Fruit fly (Drosophila melanogaster) Kc167 (cell line): Measurements from ENCODE around the gene AstC.

Experiments
- Myc ChIP-seq: fragments of >200 bp; optimal IDR thresholded peaks from 2 replicates; lab custom pipeline; 2017; ENCODE audit warnings: missing external identifiers
- Sin3A ChIP-seq: fragments of >200 bp; optimal IDR thresholded peaks from 2 replicates; lab custom pipeline; 2018; ENCODE audit warnings: missing external identifiers
- h ChIP-seq: fragments of >200 bp; optimal IDR thresholded peaks from 3 replicates; lab custom pipeline; 2018; ENCODE audit warnings: missing external identifiers
- insv ChIP-seq: fragments of >200 bp; optimal IDR thresholded peaks from 3 replicates; lab custom pipeline; 2018; ENCODE audit warnings: missing external identifiers
- psq ChIP-seq: fragments of >200 bp; optimal IDR thresholded peaks from 2 replicates; lab custom pipeline; 2017; ENCODE audit warnings: missing external identifiers
- ttk ChIP-seq: sonication (Bioruptor generic); optimal IDR thresholded peaks from 2 replicates; lab custom pipeline; 2017; ENCODE audit warnings: missing external identifiers

The AstC gene

dm6 chr2L:11051644-11052492 is 29.3 kb downstream of the AstC start:
- TF ChIP-seq psq (lab: Kevin White, UChicago) (no peak), Myc (lab: Kevin White, UChicago) (no peak), ttk (lab: Kevin White, UChicago) (no peak), h (lab: Kevin White, UChicago) (no peak), Sin3A (lab: Kevin White, UChicago) (no peak), insv (no peak)

dm6 chr2L:11049723-11050122 is 31.5 kb downstream of the AstC start:
- TF ChIP-seq Myc (lab: Kevin White, UChicago) (no peak), psq (lab: Kevin White, UChicago) (no peak)

DNA sequence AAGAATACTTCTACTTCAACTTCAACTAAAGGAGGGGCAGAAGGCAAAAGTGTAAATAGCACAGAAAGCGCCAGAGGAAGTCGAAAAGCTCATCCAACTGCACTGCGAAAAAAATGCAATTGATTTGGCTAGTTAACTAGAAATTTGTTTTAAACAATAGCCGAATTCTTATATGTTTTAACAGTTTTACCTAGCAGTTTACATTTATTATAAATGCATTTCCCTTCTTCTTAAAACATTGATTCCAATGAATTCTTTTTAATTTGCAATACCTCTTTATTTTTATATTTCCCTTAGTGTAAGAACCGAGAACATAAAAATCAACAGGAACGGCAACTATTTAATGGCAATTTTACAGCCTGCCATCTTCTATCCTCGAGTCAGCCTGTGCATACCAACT is 32.9 kb downstream of the AstC start:
- TF ChIP-seq ttk (lab: Kevin White, UChicago) (no peak), Sin3A (lab: Kevin White, UChicago) (no peak), insv (no peak), Myc (lab: Kevin White, UChicago) (no peak), psq (lab: Kevin White, UChicago) (no peak), h (lab: Kevin White, UChicago) (no peak)

- TF ChIP-seq psq (lab: Kevin White, UChicago) (no peak), Myc (lab: Kevin White, UChicago) (no peak), h (lab: Kevin White, UChicago) (no peak), insv (no peak), Sin3A (lab: Kevin White, UChicago) (no peak), ttk (lab: Kevin White, UChicago) (no peak)
Observed at dm6 chr2L:11046051-11046450, 35.1 kb downstream of the AstC start.

DNA sequence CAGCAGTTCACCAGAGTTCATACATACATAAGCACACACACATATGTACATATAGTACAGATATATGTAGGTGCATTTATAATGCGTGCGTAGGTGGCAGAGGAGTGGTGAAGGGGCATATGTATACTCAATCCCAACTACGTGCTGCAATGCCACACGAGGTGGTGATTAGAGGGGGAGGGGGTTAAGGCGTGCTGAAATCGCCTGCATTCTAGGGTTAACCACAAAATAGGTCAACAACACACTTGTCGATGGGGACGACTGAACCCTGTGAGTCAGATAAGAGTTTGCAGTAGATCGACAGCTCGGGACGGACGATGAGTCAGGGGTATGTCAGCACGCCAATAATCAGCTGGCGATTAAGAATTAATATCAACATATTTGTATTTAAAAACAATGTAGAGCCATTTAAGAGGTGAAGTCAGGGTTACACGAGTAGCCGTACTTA is 35.7 kb downstream of the AstC start:
- no peak for TF ChIP-seq Sin3A (lab: Kevin White, UChicago)
- TF ChIP-seq ttk (lab: Kevin White, UChicago): no peak
- no peak for TF ChIP-seq h (lab: Kevin White, UChicago)
- no peak for TF ChIP-seq insv
- no peak for TF ChIP-seq psq (lab: Kevin White, UChicago)
- TF ChIP-seq Myc (lab: Kevin White, UChicago): no peak

DNA sequence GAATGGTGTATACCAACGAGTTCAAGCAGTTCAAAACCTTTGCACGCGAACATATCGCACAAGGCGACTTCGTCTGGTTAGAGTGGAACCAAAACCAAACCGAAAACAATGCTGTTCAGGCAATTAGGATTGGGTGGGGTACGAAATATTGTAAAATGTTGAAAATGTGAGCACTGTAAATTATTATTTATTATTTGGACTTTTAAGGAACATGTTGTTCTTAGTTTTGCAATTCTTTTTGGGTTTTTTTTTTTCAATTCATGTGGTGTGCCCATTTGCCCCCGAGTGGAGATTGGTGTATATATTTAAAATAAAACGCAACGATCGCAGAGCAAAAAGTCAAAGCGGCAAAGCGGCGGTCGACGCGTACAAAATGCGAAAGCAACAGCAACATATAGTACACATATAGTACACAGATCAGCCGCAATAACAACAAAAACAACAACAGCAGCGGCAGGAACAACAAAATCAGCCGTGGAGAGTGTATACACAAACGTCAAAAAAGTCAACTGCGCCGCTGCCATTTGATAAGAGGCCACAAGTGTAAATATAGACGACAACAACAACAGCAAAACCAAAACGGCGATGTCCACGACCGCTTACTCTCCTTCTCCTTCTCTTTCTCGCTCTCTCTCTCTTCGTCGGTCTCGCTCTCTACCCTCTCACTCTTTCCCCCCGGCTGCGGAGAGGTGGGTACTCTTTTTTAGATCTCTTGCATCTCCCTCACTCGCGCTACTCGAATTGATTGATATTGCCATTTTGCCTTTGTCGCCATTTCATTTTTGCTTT is 36.3 kb downstream of the AstC start:
- TF ChIP-seq insv (no peak), h (lab: Kevin White, UChicago) (no peak), Myc (lab: Kevin White, UChicago) (no peak), ttk (lab: Kevin White, UChicago) (no peak), psq (lab: Kevin White, UChicago) (no peak), Sin3A (lab: Kevin White, UChicago) (no peak)

DNA sequence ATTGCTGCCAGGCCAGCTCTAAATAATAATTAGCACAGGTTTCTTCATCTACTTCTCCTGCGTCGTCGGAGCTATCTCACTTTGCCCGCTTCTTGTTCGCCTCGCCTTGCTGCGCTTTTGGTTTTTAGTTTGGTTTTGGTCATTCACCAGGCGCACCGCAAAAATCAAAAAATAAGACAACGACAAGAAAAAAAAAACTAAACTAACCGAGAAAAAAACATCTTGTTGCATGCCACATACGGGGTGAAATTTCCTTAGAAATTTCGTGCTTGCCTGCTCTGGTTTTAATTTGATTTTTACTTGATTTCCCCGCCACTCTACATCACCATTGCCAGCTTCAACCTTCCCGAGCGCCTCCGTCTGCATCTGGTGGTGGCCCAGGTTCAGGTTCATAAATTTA is 39.4 kb downstream of the AstC start:
- no peak for TF ChIP-seq psq (lab: Kevin White, UChicago)

DNA sequence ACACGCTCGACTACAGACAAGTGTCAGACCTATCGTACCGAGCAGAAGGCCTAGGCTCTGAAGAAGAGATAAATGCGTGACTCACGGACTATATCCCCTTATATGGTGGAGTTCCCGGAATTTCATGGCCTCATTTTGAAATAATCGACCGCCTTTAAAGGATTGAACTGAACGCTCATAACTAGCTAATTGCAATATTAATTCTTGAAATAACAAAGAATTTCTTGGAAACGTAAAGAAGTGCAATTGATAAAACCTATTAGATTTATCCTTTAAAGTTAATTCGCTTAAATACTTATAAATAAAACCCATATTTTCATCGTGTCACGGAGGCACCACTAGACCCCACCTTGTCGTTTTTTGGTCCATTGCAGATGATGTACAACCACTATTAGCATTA is 40.1 kb downstream of the AstC start:
- TF ChIP-seq psq (lab: Kevin White, UChicago) (no peak), h (lab: Kevin White, UChicago) (no peak), insv (no peak), Sin3A (lab: Kevin White, UChicago) (no peak), Myc (lab: Kevin White, UChicago) (no peak), ttk (lab: Kevin White, UChicago) (no peak)

DNA sequence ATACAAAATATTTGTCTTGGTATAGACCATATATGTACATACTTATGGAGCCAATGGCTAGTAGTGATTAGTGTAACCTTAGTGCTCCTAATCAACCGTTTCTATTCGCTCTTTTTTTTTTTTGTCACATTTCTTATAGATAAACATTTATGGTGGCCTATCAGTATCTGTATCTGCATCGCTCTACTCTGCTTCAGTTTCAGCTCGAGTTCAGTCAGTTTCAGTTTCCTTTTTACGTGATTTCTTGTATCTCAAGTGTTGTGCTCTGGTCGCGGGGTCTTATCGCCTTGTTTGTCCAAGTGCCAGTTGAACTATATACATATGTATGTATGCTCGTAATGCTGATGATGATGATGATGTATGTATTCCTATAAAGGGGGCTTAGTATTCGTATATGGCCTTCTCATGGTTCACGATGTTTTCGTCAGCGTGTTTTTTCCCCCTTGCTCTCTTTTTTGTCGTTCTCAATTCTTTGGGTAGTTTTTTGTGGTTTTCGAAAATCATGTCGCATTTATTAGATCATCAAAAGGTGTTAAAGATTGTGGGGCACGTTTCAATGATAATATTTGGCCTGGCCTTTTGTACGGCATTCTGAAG is 41.6 kb downstream of the AstC start:
- TF ChIP-seq psq (lab: Kevin White, UChicago) (no peak), ttk (lab: Kevin White, UChicago) (no peak), insv (no peak), Sin3A (lab: Kevin White, UChicago) (no peak), Myc (lab: Kevin White, UChicago) (no peak), h (lab: Kevin White, UChicago) (no peak)

DNA sequence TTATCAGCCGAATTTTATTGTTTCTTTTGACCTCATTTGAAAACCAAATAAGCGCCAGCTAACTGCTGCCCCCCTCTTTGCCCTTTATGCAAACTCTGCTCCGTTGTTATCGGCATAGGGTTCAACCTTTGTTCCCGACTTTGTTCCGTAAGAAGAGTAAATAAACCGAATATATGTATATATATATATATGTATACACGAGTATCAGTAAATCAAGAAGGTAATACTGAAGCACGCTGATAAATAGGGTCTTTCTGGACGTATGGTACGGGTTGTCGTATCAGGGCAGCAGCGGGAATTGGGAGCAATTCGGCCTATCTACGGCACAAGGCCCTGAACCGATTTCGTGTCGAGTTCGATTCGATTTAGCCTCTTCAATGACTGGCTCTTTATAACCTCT is 42.3 kb downstream of the AstC start:
- TF ChIP-seq psq (lab: Kevin White, UChicago) (no peak), h (lab: Kevin White, UChicago) (no peak), Myc (lab: Kevin White, UChicago) (no peak), insv (no peak), Sin3A (lab: Kevin White, UChicago) (no peak), ttk (lab: Kevin White, UChicago) (no peak)

- no peak for TF ChIP-seq Sin3A (lab: Kevin White, UChicago)
- no peak for TF ChIP-seq ttk (lab: Kevin White, UChicago)
- TF ChIP-seq psq (lab: Kevin White, UChicago): no peak
- no peak for TF ChIP-seq Myc (lab: Kevin White, UChicago)
- no peak for TF ChIP-seq h (lab: Kevin White, UChicago)
- TF ChIP-seq insv: no peak
Observed at dm6 chr2L:11037583-11038517, 43.3 kb downstream of the AstC start.
